Fruit fly (Drosophila melanogaster): ENCODE data around the gene Tdh.

Gene Tdh

dm6 chr3L:20471499-20472313 is 5.0 kb downstream of the Tdh start:
- no peak for TF ChIP-seq Myc (optimal IDR thresholded peaks at IDR 0.05)
- no peak for TF ChIP-seq h (optimal IDR thresholded peaks at IDR 0.05)
- no peak for TF ChIP-seq insv (optimal IDR thresholded peaks at IDR 0.05)
- TF ChIP-seq ttk (optimal IDR thresholded peaks at IDR 0.05): no peak
- TF ChIP-seq Sin3A (optimal IDR thresholded peaks at IDR 0.05): no peak
- no peak for TF ChIP-seq psq (optimal IDR thresholded peaks at IDR 0.05)

- TF ChIP-seq ttk (optimal IDR thresholded peaks at IDR 0.05) (no peak), h (optimal IDR thresholded peaks at IDR 0.05) (no peak), Myc (optimal IDR thresholded peaks at IDR 0.05) (no peak), Sin3A (optimal IDR thresholded peaks at IDR 0.05) (no peak), psq (optimal IDR thresholded peaks at IDR 0.05) (no peak), insv (optimal IDR thresholded peaks at IDR 0.05) (no peak)
These were observed 5.9 kb downstream of the Tdh start for dm6 chr3L:20472607-20473006.

dm6 chr3L:20473021-20473799 is 6.5 kb downstream of the Tdh start, which contains the start of the genes CG32428 and CG5969:
Gene CG32428 (minus strand): TSS chr3L:20473723.
Gene CG5969 (plus strand): TSS chr3L:20473783.
- TF ChIP-seq Myc (optimal IDR thresholded peaks at IDR 0.05) (no peak), psq (optimal IDR thresholded peaks at IDR 0.05) (no peak), h (optimal IDR thresholded peaks at IDR 0.05) (no peak), ttk (optimal IDR thresholded peaks at IDR 0.05) (no peak), Sin3A (optimal IDR thresholded peaks at IDR 0.05) (no peak), insv (optimal IDR thresholded peaks at IDR 0.05) (no peak)

dm6 chr3L:20474197-20474788 is 7.5 kb downstream of the Tdh start, which contains the start of gene isoQC:
Gene isoQC (plus strand): TSS chr3L:20474466.
- TF ChIP-seq h (optimal IDR thresholded peaks at IDR 0.05) (no peak), Sin3A (optimal IDR thresholded peaks at IDR 0.05) (no peak), psq (optimal IDR thresholded peaks at IDR 0.05) (no peak)

- TF ChIP-seq psq (optimal IDR thresholded peaks at IDR 0.05): no peak
- no peak for TF ChIP-seq h (optimal IDR thresholded peaks at IDR 0.05)
- no peak for TF ChIP-seq insv (optimal IDR thresholded peaks at IDR 0.05)
- TF ChIP-seq Sin3A (optimal IDR thresholded peaks at IDR 0.05): no peak
- TF ChIP-seq Myc (optimal IDR thresholded peaks at IDR 0.05): no peak
- TF ChIP-seq ttk (optimal IDR thresholded peaks at IDR 0.05): no peak
These were observed 8.1 kb downstream of the Tdh start for dm6 chr3L:20474789-20475208.

- no peak for TF ChIP-seq insv (optimal IDR thresholded peaks at IDR 0.05)
- no peak for TF ChIP-seq ttk (optimal IDR thresholded peaks at IDR 0.05)
- no peak for TF ChIP-seq Myc (optimal IDR thresholded peaks at IDR 0.05)
- no peak for TF ChIP-seq h (optimal IDR thresholded peaks at IDR 0.05)
- TF ChIP-seq Sin3A (optimal IDR thresholded peaks at IDR 0.05): no peak
- TF ChIP-seq psq (optimal IDR thresholded peaks at IDR 0.05): no peak
These were observed 20.9 kb downstream of the Tdh start for dm6 chr3L:20487649-20488048.

- TF ChIP-seq h (optimal IDR thresholded peaks at IDR 0.05) (no peak), ttk (optimal IDR thresholded peaks at IDR 0.05) (no peak), psq (optimal IDR thresholded peaks at IDR 0.05) (no peak), Sin3A (optimal IDR thresholded peaks at IDR 0.05) (no peak), insv (optimal IDR thresholded peaks at IDR 0.05) (no peak), Myc (optimal IDR thresholded peaks at IDR 0.05) (no peak)
These were observed 24.9 kb downstream of the Tdh start, which contains the start of gene ND-39 for dm6 chr3L:20491525-20492132. Gene ND-39 (plus strand): TSS chr3L:20492082.

dm6 chr3L:20493417-20494261 is 26.9 kb downstream of the Tdh start:
- no peak for TF ChIP-seq h (optimal IDR thresholded peaks at IDR 0.05)
- no peak for TF ChIP-seq Myc (optimal IDR thresholded peaks at IDR 0.05)
- no peak for TF ChIP-seq ttk (optimal IDR thresholded peaks at IDR 0.05)
- no peak for TF ChIP-seq psq (optimal IDR thresholded peaks at IDR 0.05)
- TF ChIP-seq Sin3A (optimal IDR thresholded peaks at IDR 0.05): no peak
- TF ChIP-seq insv (optimal IDR thresholded peaks at IDR 0.05): no peak

dm6 chr3L:20494262-20494601 is 27.5 kb downstream of the Tdh start:
- TF ChIP-seq ttk (optimal IDR thresholded peaks at IDR 0.05) (no peak), Myc (optimal IDR thresholded peaks at IDR 0.05) (no peak), Sin3A (optimal IDR thresholded peaks at IDR 0.05) (no peak), h (optimal IDR thresholded peaks at IDR 0.05) (no peak), insv (optimal IDR thresholded peaks at IDR 0.05) (no peak), psq (optimal IDR thresholded peaks at IDR 0.05) (no peak)

dm6 chr3L:20494780-20495591 is 28.2 kb downstream of the Tdh start, which contains the start of gene ZnT77C:
Gene ZnT77C (minus strand): TSS chr3L:20494921.
- TF ChIP-seq Myc (optimal IDR thresholded peaks at IDR 0.05): no peak
- no peak for TF ChIP-seq psq (optimal IDR thresholded peaks at IDR 0.05)
- no peak for TF ChIP-seq h (optimal IDR thresholded peaks at IDR 0.05)
- TF ChIP-seq insv (optimal IDR thresholded peaks at IDR 0.05): no peak
- no peak for TF ChIP-seq ttk (optimal IDR thresholded peaks at IDR 0.05)
- no peak for TF ChIP-seq Sin3A (optimal IDR thresholded peaks at IDR 0.05)

Data from Kc167 (cell line).